Worm (Caenorhabditis elegans) whole organism, L2 larva: ENCODE data around the gene ubc-6.

Experiments
- aly-2 ChIP-seq: fragments of 150-350 bp; optimal IDR thresholded peaks from 2 replicates; lab custom pipeline; 2014; ENCODE audit warnings: missing biosample characterization, missing genetic modification characterization
- ama-1 ChIP-seq: fragments of 150-350 bp; optimal IDR thresholded peaks from 2 replicates; lab custom pipeline; 2018; ENCODE audit warnings: inconsistent platforms
- ceh-16 ChIP-seq: fragments of 150-350 bp; optimal IDR thresholded peaks from 2 replicates; lab custom pipeline; 2014; ENCODE audit warnings: missing biosample characterization, missing genetic modification characterization
- elt-3 ChIP-seq: sonication (generic microtip); optimal IDR thresholded peaks from 2 replicates; lab custom pipeline; 2017; ENCODE audit warnings: missing biosample characterization, missing genetic modification characterization
- lin-11 ChIP-seq: fragments of 150-350 bp; sonication (generic microtip); optimal IDR thresholded peaks from 2 replicates; lab custom pipeline; 2014; ENCODE audit warnings: missing biosample characterization, missing genetic modification characterization, inconsistent platforms, mixed read lengths
- lin-39 ChIP-seq: fragments of 150-350 bp; optimal IDR thresholded peaks from 2 replicates; lab custom pipeline; 2014; ENCODE audit warnings: missing biosample characterization, missing genetic modification reagents, missing genetic modification characterization
- nhr-10 ChIP-seq: sonication (generic microtip); optimal IDR thresholded peaks from 2 replicates; lab custom pipeline; 2017; ENCODE audit warnings: missing biosample characterization, missing genetic modification characterization
- nhr-11 ChIP-seq: fragments of 150-350 bp; optimal IDR thresholded peaks from 2 replicates; lab custom pipeline; 2014; ENCODE audit warnings: missing biosample characterization, missing genetic modification characterization
- nhr-12 ChIP-seq: fragments of 150-350 bp; optimal IDR thresholded peaks from 2 replicates; lab custom pipeline; 2014; ENCODE audit warnings: missing biosample characterization, missing genetic modification characterization
- nhr-237 ChIP-seq: fragments of 150-350 bp; optimal IDR thresholded peaks from 2 replicates; lab custom pipeline; 2014; ENCODE audit warnings: missing biosample characterization, missing genetic modification characterization
- snpc-4 ChIP-seq: fragments of 150-350 bp; optimal IDR thresholded peaks from 2 replicates; lab custom pipeline; 2014; ENCODE audit warnings: missing biosample characterization, missing genetic modification characterization
- unc-39 ChIP-seq: fragments of 150-350 bp; optimal IDR thresholded peaks from 2 replicates; lab custom pipeline; 2014; ENCODE audit warnings: missing biosample characterization, missing genetic modification characterization
- zag-1 ChIP-seq: fragments of 150-350 bp; optimal IDR thresholded peaks from 2 replicates; lab custom pipeline; 2014; ENCODE audit warnings: missing biosample characterization, missing genetic modification characterization

ce11 chrII:7458706-7459105 is 20.3 kb upstream of the ubc-6 start, which contains the start of gene D1022.5:
- TF ChIP-seq zag-1 (tag; lab: Kevin White, UChicago), result no peak
- TF ChIP-seq nhr-12 (tag; lab: Kevin White, UChicago), result no peak
- TF ChIP-seq elt-3, result no peak
- no peak for TF ChIP-seq aly-2 (tag; lab: Kevin White, UChicago)
- TF ChIP-seq nhr-237, result no peak
- TF ChIP-seq snpc-4 (tag; lab: Kevin White, UChicago), result no peak
- TF ChIP-seq unc-39 (tag; lab: Kevin White, UChicago), result no peak
- no peak for TF ChIP-seq nhr-11 (tag; lab: Kevin White, UChicago)
- TF ChIP-seq nhr-10 (tag; lab: Kevin White, UChicago), result no peak
- TF ChIP-seq lin-11 (tag; lab: Kevin White, UChicago), result no peak
- TF ChIP-seq ama-1 (lab: Kevin White, UChicago), result no peak
- no peak for TF ChIP-seq lin-39 (tag; lab: Kevin White, UChicago)
- TF ChIP-seq ceh-16 (tag; lab: Kevin White, UChicago), result no peak
